Fruit fly (Drosophila melanogaster) whole organism, embryonic: ENCODE measurements around the gene CG42811.

Experiments used
- B-H1 ChIP-seq: fragments of 200-800 bp; sonication (Bioruptor generic); IDR thresholded peaks from 3 replicates; pipeline ENCODE4 v1.3.6; 2022; ENCODE audit warnings: missing biosample characterization, missing genetic modification characterization
- BEAF-32 ChIP-seq: fragments of 200-800 bp; sonication (Bioruptor generic); optimal IDR thresholded peaks from 3 replicates; lab custom pipeline; 2017; ENCODE audit warnings: missing biosample characterization, missing genetic modification characterization, mild to moderate bottlenecking, moderate library complexity, missing genetic modification reagents
- Bgb ChIP-seq: fragments of 200-800 bp; sonication (Bioruptor generic); IDR thresholded peaks from 2 replicates; pipeline ENCODE4 v1.3.6; 2022; ENCODE audit warnings: missing biosample characterization, missing genetic modification characterization; ENCODE audit not compliant: partially characterized antibody
- Blimp-1 ChIP-seq: fragments of 200-800 bp; sonication (Bioruptor generic); optimal IDR thresholded peaks from 3 replicates; lab custom pipeline; 2018; ENCODE audit warnings: missing biosample characterization, missing genetic modification characterization, mild to moderate bottlenecking, moderate library complexity, missing genetic modification reagents
- CG10979 ChIP-seq: fragments of 200-800 bp; sonication (Bioruptor generic); optimal IDR thresholded peaks from 2 replicates; lab custom pipeline; 2018; ENCODE audit warnings: missing biosample characterization, mild to moderate bottlenecking, missing genetic modification characterization, moderate library complexity
- CG11696 ChIP-seq: fragments of 200-800 bp; sonication (Bioruptor generic); IDR thresholded peaks from 2 replicates; pipeline ENCODE4 v1.3.6; 2022; ENCODE audit warnings: missing biosample characterization, missing genetic modification characterization
- CG12104 ChIP-seq: fragments of 200-800 bp; sonication (Bioruptor generic); optimal IDR thresholded peaks from 3 replicates; lab custom pipeline; 2016; ENCODE audit warnings: missing biosample characterization, missing genetic modification characterization
- CG1233 ChIP-seq: fragments of 200-800 bp; sonication (Bioruptor generic); optimal IDR thresholded peaks from 4 replicates; lab custom pipeline; 2018; ENCODE audit warnings: missing biosample characterization, mild to moderate bottlenecking, missing genetic modification characterization
- CG13287 ChIP-seq: fragments of 200-800 bp; sonication (Bioruptor generic); IDR thresholded peaks from 2 replicates; pipeline ENCODE4 v1.3.6; 2022; ENCODE audit warnings: missing biosample characterization, missing genetic modification characterization; ENCODE audit not compliant: partially characterized antibody
- CG14860 ChIP-seq: fragments of 200-800 bp; sonication (Bioruptor generic); IDR thresholded peaks from 3 replicates; pipeline ENCODE4 v1.3.6; 2022; ENCODE audit warnings: missing biosample characterization, missing genetic modification characterization; ENCODE audit not compliant: partially characterized antibody
- CG16813 ChIP-seq: fragments of 200-800 bp; sonication (Bioruptor generic); IDR thresholded peaks from 3 replicates; pipeline ENCODE4 v1.3.6; 2022; ENCODE audit warnings: missing biosample characterization, missing genetic modification characterization; ENCODE audit not compliant: partially characterized antibody
- CG1792 ChIP-seq: fragments of 200-800 bp; sonication (Bioruptor generic); optimal IDR thresholded peaks from 2 replicates; lab custom pipeline; 2016; ENCODE audit warnings: missing biosample characterization, missing genetic modification characterization
- CG3065 ChIP-seq: fragments of 200-800 bp; sonication (Bioruptor generic); optimal IDR thresholded peaks from 2 replicates; lab custom pipeline; 2016; ENCODE audit warnings: missing biosample characterization, missing genetic modification characterization
- CG32767 ChIP-seq: fragments of 200-800 bp; sonication (Bioruptor generic); IDR thresholded peaks from 2 replicates; pipeline ENCODE4 v1.3.6; 2022; ENCODE audit warnings: missing biosample characterization, missing genetic modification characterization
- CG6654 ChIP-seq: fragments of 200-800 bp; sonication (Bioruptor generic); optimal IDR thresholded peaks from 2 replicates; lab custom pipeline; 2017; ENCODE audit warnings: missing biosample characterization, mild to moderate bottlenecking, missing genetic modification characterization
- CG7357 ChIP-seq: fragments of 200-800 bp; sonication (Bioruptor generic); IDR thresholded peaks from 3 replicates; pipeline ENCODE4 v1.3.6; 2022; ENCODE audit warnings: missing biosample characterization, missing genetic modification characterization
- CG7963 ChIP-seq: fragments of 200-800 bp; sonication (Bioruptor generic); IDR thresholded peaks from 3 replicates; pipeline ENCODE4 v1.3.6; 2022; ENCODE audit warnings: missing biosample characterization, missing genetic modification characterization; ENCODE audit not compliant: partially characterized antibody
- CG8359 ChIP-seq: fragments of 200-800 bp; sonication (Bioruptor generic); optimal IDR thresholded peaks from 2 replicates; lab custom pipeline; 2017; ENCODE audit warnings: missing biosample characterization, mild to moderate bottlenecking, missing genetic modification characterization, borderline replicate concordance
- CoRest ChIP-seq: fragments of 200-800 bp; sonication (Bioruptor generic); optimal IDR thresholded peaks from 3 replicates; lab custom pipeline; 2018; ENCODE audit warnings: missing biosample characterization, mild to moderate bottlenecking, missing genetic modification characterization, moderate library complexity
- Dfd ChIP-seq, 2 experiments: fragments of >200 bp; optimal IDR thresholded peaks; 2 replicates each; lab custom pipeline; 2017; ENCODE audit warnings: missing biosample characterization in 2 of 2, missing genetic modification characterization in 2 of 2
- E2f2 ChIP-seq: fragments of 200-800 bp; sonication (Bioruptor generic); IDR thresholded peaks from 2 replicates; pipeline ENCODE4 v1.3.6; 2022; ENCODE audit warnings: missing biosample characterization, missing genetic modification characterization
- HmgZ ChIP-seq: fragments of 200-800 bp; sonication (Bioruptor generic); optimal IDR thresholded peaks from 2 replicates; lab custom pipeline; 2018; ENCODE audit warnings: missing biosample characterization, mild to moderate bottlenecking, missing genetic modification characterization
- Mad ChIP-seq: fragments of 200-800 bp; sonication (Bioruptor generic); optimal IDR thresholded peaks from 2 replicates; lab custom pipeline; 2016; ENCODE audit warnings: missing biosample characterization, missing genetic modification characterization
- Med ChIP-seq: fragments of 200-800 bp; sonication (Bioruptor generic); peaks from one replicate; lab custom pipeline; 2016; ENCODE audit warnings: missing biosample characterization, missing genetic modification characterization, mild to moderate bottlenecking, inconsistent platforms, moderate library complexity
- Rx ChIP-seq: fragments of 200-800 bp; sonication (Bioruptor generic); IDR thresholded peaks from 2 replicates; pipeline ENCODE4 v1.3.6; 2022; ENCODE audit warnings: missing biosample characterization, missing genetic modification characterization
- Scr ChIP-seq: fragments of 200-800 bp; sonication (Bioruptor generic); IDR thresholded peaks from 2 replicates; pipeline ENCODE4 v1.3.6; 2022; ENCODE audit warnings: missing biosample characterization, missing genetic modification characterization; ENCODE audit not compliant: partially characterized antibody
- Side ChIP-seq: fragments of 200-800 bp; sonication (Bioruptor generic); optimal IDR thresholded peaks from 2 replicates; lab custom pipeline; 2016; ENCODE audit warnings: missing biosample characterization, missing genetic modification characterization
- YL-1 ChIP-seq: fragments of 200-800 bp; sonication (Bioruptor generic); optimal IDR thresholded peaks from 3 replicates; lab custom pipeline; 2017; ENCODE audit warnings: missing biosample characterization, mild to moderate bottlenecking, missing genetic modification characterization
- bbx ChIP-seq: fragments of 200-800 bp; sonication (Bioruptor generic); IDR thresholded peaks from 2 replicates; pipeline ENCODE4 v1.3.6; 2022; ENCODE audit warnings: missing biosample characterization, missing genetic modification characterization; ENCODE audit not compliant: partially characterized antibody
- bowl ChIP-seq: fragments of 200-800 bp; sonication (Bioruptor generic); IDR thresholded peaks from 2 replicates; pipeline ENCODE4 v1.3.6; 2022; ENCODE audit warnings: missing biosample characterization, missing genetic modification characterization
- dati ChIP-seq: fragments of 200-800 bp; sonication (Bioruptor generic); IDR thresholded peaks from 2 replicates; pipeline ENCODE4 v1.3.6; 2022; ENCODE audit warnings: missing biosample characterization, missing genetic modification characterization
- gsb ChIP-seq: fragments of 200-800 bp; sonication (Bioruptor generic); IDR thresholded peaks from 2 replicates; pipeline ENCODE4 v1.3.6; 2022; ENCODE audit warnings: missing biosample characterization, missing genetic modification characterization
- inv ChIP-seq: fragments of 200-800 bp; sonication (Bioruptor generic); IDR thresholded peaks from 2 replicates; pipeline ENCODE4 v1.3.6; 2022; ENCODE audit warnings: missing biosample characterization, missing genetic modification characterization; ENCODE audit not compliant: partially characterized antibody
- jigr1 ChIP-seq: fragments of 200-800 bp; sonication (Bioruptor generic); IDR thresholded peaks from 3 replicates; pipeline ENCODE4 v1.3.6; 2022; ENCODE audit warnings: missing biosample characterization, missing genetic modification characterization
- jing ChIP-seq: fragments of 200-800 bp; sonication (Bioruptor generic); optimal IDR thresholded peaks from 2 replicates; lab custom pipeline; 2018; ENCODE audit warnings: missing biosample characterization, mild to moderate bottlenecking, missing genetic modification characterization
- lilli ChIP-seq: fragments of 200-800 bp; sonication (Bioruptor generic); optimal IDR thresholded peaks from 3 replicates; lab custom pipeline; 2016; ENCODE audit warnings: missing biosample characterization, missing genetic modification characterization
- nerfin-2 ChIP-seq: fragments of 200-800 bp; sonication (Bioruptor generic); IDR thresholded peaks from 2 replicates; pipeline ENCODE4 v1.3.6; 2022; ENCODE audit warnings: missing biosample characterization, missing genetic modification characterization; ENCODE audit not compliant: partially characterized antibody
- otp ChIP-seq: fragments of 200-800 bp; sonication (Bioruptor generic); IDR thresholded peaks from 3 replicates; pipeline ENCODE4, ENCODE4 v1.3.6; 2022; ENCODE audit warnings: missing biosample characterization, missing genetic modification characterization
- pfk ChIP-seq: fragments of 200-800 bp; sonication (Bioruptor generic); optimal IDR thresholded peaks from 2 replicates; lab custom pipeline; 2018; ENCODE audit warnings: missing biosample characterization, mild to moderate bottlenecking, missing genetic modification characterization, moderate library complexity
- ranshi ChIP-seq: fragments of 200-800 bp; sonication (Bioruptor generic); IDR thresholded peaks from 2 replicates; pipeline ENCODE4 v1.3.6; 2022; ENCODE audit warnings: missing biosample characterization, missing genetic modification characterization
- rib ChIP-seq: fragments of 200-800 bp; sonication (Bioruptor generic); IDR thresholded peaks from 2 replicates; pipeline ENCODE4 v1.3.6; 2022; ENCODE audit warnings: missing biosample characterization, missing genetic modification characterization
- row ChIP-seq: fragments of 200-800 bp; sonication (Bioruptor generic); IDR thresholded peaks from 3 replicates; pipeline ENCODE4 v1.3.6; 2022; ENCODE audit warnings: missing biosample characterization, missing genetic modification characterization
- seq ChIP-seq: fragments of 200-800 bp; sonication (Bioruptor generic); IDR thresholded peaks from 2 replicates; pipeline ENCODE4 v1.3.6; 2022; ENCODE audit warnings: missing biosample characterization, missing genetic modification characterization
- sna ChIP-seq: fragments of 200-800 bp; sonication (Bioruptor generic); IDR thresholded peaks from 2 replicates; pipeline ENCODE4 v1.3.6; 2022; ENCODE audit warnings: missing biosample characterization, missing genetic modification characterization; ENCODE audit not compliant: partially characterized antibody
- tll ChIP-seq, 2 experiments: fragments of 200-800 bp in 1 of 2; fragments of >200 bp in 1 of 2; sonication (Bioruptor generic) in 1 of 2; optimal IDR thresholded peaks; 2 replicates each; lab custom pipeline; 2017 to 2019; ENCODE audit warnings: missing biosample characterization in 2 of 2, missing genetic modification characterization in 2 of 2, mild to moderate bottlenecking in 1 of 2, moderate library complexity in 1 of 2
- trem ChIP-seq: fragments of 200-800 bp; optimal IDR thresholded peaks from 3 replicates; lab custom pipeline; 2019; ENCODE audit warnings: missing biosample characterization, mild to moderate bottlenecking, missing genetic modification characterization, moderate library complexity
- vnd ChIP-seq: fragments of 200-800 bp; sonication (Bioruptor generic); IDR thresholded peaks from 3 replicates; pipeline ENCODE4 v1.3.6; 2022; ENCODE audit warnings: missing biosample characterization, missing genetic modification characterization; ENCODE audit not compliant: partially characterized antibody

CG42811 gene

dm6 chr3R:24333182-24333808 is 33.7 kb downstream of the CG42811 start, which contains the start of the genes Rrp5 and Dis3 (continued):
- TF ChIP-seq rib (GFP tag; lab: Robert Waterston, UW), result no peak
- TF ChIP-seq Mad (GFP tag; lab: Kevin White, UChicago), result peak; percentile 36
- peak; percentile 58; the same call in 1 of the 2 replicates for TF ChIP-seq bbx (GFP tag; lab: Robert Waterston, UW)
- TF ChIP-seq CG11696 (GFP tag; lab: Robert Waterston, UW), result no peak
- no peak for TF ChIP-seq nerfin-2 (GFP tag; lab: Robert Waterston, UW)
- no peak for TF ChIP-seq Blimp-1
- no peak for TF ChIP-seq dati (GFP tag; lab: Robert Waterston, UW)
- TF ChIP-seq, all 482 proteins: peak for 158

dm6 chr3R:24320342-24320711 is 46.7 kb downstream of the CG42811 start:
- TF ChIP-seq Side, result peak; percentile 1
- TF ChIP-seq CG13287, result peak; percentile 79
- TF ChIP-seq bowl (GFP tag; lab: Robert Waterston, UW), result no peak
- peak; percentile 52; the same call in 1 of the 2 replicates for TF ChIP-seq inv (GFP tag; lab: Robert Waterston, UW)
- no peak for TF ChIP-seq gsb
- no peak for TF ChIP-seq ranshi
- peak; percentile 14 for TF ChIP-seq trem
- TF ChIP-seq E2f2 (GFP tag; lab: Robert Waterston, UW), result peak; percentile 88
- peak; percentile 11; the same call in 1 of the 3 replicates for TF ChIP-seq CG14860
- TF ChIP-seq vnd (GFP tag; lab: Robert Waterston, UW), result peak; percentile 53; the same call in 2 of the 3 replicates
- no peak for TF ChIP-seq CG12104 (GFP tag; lab: Kevin White, UChicago)
- no peak for TF ChIP-seq pfk
- no peak for TF ChIP-seq CG8359
- TF ChIP-seq Med, result peak; percentile 76
- TF ChIP-seq jigr1 (GFP tag; lab: Robert Waterston, UW), result no peak
- TF ChIP-seq CG10979 (tag; lab: Kevin White, UChicago), result peak; percentile 41
- TF ChIP-seq row (GFP tag; lab: Robert Waterston, UW), result peak; percentile 16; the same call in 1 of the 3 replicates
- peak; percentile 82 for TF ChIP-seq seq (GFP tag; lab: Robert Waterston, UW)
- no peak for TF ChIP-seq CG1792 (GFP tag; lab: Kevin White, UChicago)
- TF ChIP-seq otp (GFP tag; lab: Robert Waterston, UW), result 0 out of 3 replicates have a peak, but pooled peaks have one; percentile 30
- peak; percentile 83 for TF ChIP-seq YL-1 (GFP tag; lab: Kevin White, UChicago)
- peak; percentile 46; the same call in 1 of the 3 replicates for TF ChIP-seq CG7963 (GFP tag; lab: Robert Waterston, UW)
- peak; percentile 68 for TF ChIP-seq Scr (GFP tag; lab: Robert Waterston, UW)
- TF ChIP-seq HmgZ (tag; lab: Kevin White, UChicago), result peak; percentile 25
- peak; percentile 57 for TF ChIP-seq CG16813
- TF ChIP-seq sna (GFP tag; lab: Robert Waterston, UW), result peak; percentile 23; the same call in 1 of the 2 replicates
- TF ChIP-seq B-H1 (GFP tag; lab: Robert Waterston, UW), result no peak
- peak; percentile 80 for TF ChIP-seq Bgb (GFP tag; lab: Robert Waterston, UW)
- no peak for TF ChIP-seq CG7357 (GFP tag; lab: Robert Waterston, UW)
- 0 out of 2 replicates have a peak, but pooled peaks have one; percentile 24 for TF ChIP-seq CG32767
- TF ChIP-seq lilli (GFP tag; lab: Kevin White, UChicago), result no peak
- TF ChIP-seq CG1233 (GFP tag; lab: Kevin White, UChicago), result no peak
- no peak for TF ChIP-seq CG6654 (GFP tag; lab: Kevin White, UChicago)
- TF ChIP-seq jing (GFP tag; lab: Kevin White, UChicago), result no peak
- TF ChIP-seq Dfd (GFP tag; optimal IDR thresholded peaks at IDR 0.05; lab: Kevin White, UChicago), result no peak
- no peak for TF ChIP-seq Rx
- no peak for TF ChIP-seq CG3065 (GFP tag; lab: Kevin White, UChicago)
- TF ChIP-seq CoRest, result no peak
- peak in 1 of 2 experiments; percentile 61 for TF ChIP-seq tll (GFP tag; optimal IDR thresholded peaks at IDR 0.05; lab: Kevin White, UChicago)
- TF ChIP-seq BEAF-32 (GFP tag; lab: Kevin White, UChicago), result peak; percentile 75
